Worm (Caenorhabditis elegans) whole organism, L4 larva: ENCODE measurements around the gene C45G9.11.

ENCODE experiments used
- D1046.2 ChIP-seq: fragments of 200-800 bp; sonication (Bioruptor generic); IDR thresholded peaks from 2 replicates; pipeline ENCODE4 v1.3.6; 2022; ENCODE audit warnings: missing genetic modification characterization, missing compliant biosample characterization
- F10B5.3 ChIP-seq: sonication (generic microtip); optimal IDR thresholded peaks from 2 replicates; lab custom pipeline; 2016; ENCODE audit warnings: mild to moderate bottlenecking, missing genetic modification characterization, missing compliant biosample characterization
- T20F7.1 ChIP-seq: fragments of 200-800 bp; sonication (Bioruptor generic); optimal IDR thresholded peaks from 2 replicates; lab custom pipeline; 2018; ENCODE audit warnings: mild to moderate bottlenecking, missing genetic modification characterization, missing compliant biosample characterization
- T26A8.4 ChIP-seq: fragments of 200-800 bp; sonication (Bioruptor generic); IDR thresholded peaks from 2 replicates; pipeline ENCODE4 v1.3.6; 2022; ENCODE audit warnings: missing genetic modification characterization, missing compliant biosample characterization
- ZK337.2 ChIP-seq: fragments of 200-800 bp; sonication (Bioruptor generic); IDR thresholded peaks from 2 replicates; pipeline ENCODE4 v1.3.6; 2022; ENCODE audit warnings: missing genetic modification reagents, missing genetic modification characterization, missing compliant biosample characterization
- arid-1 ChIP-seq: fragments of 200-800 bp; sonication (Bioruptor generic); conservative IDR thresholded peaks from 2 replicates; pipeline ENCODE4 v1.3.6; 2022; ENCODE audit warnings: missing genetic modification reagents, missing genetic modification characterization, missing compliant biosample characterization
- attf-4 ChIP-seq: sonication (generic microtip); optimal IDR thresholded peaks from 3 replicates; lab custom pipeline; 2017; ENCODE audit warnings: missing biosample characterization, missing genetic modification characterization
- ceh-44 ChIP-seq: fragments of 200-800 bp; sonication (Bioruptor generic); IDR thresholded peaks from 2 replicates; pipeline ENCODE4 v1.3.6; 2022; ENCODE audit warnings: missing genetic modification reagents, missing genetic modification characterization, missing compliant biosample characterization
- ceh-82 ChIP-seq: sonication (generic microtip); optimal IDR thresholded peaks from 2 replicates; lab custom pipeline; 2017; ENCODE audit warnings: missing biosample characterization, missing genetic modification characterization
- ces-1 ChIP-seq: fragments of 150-350 bp; sonication (generic microtip); optimal IDR thresholded peaks from 4 replicates; lab custom pipeline; 2014; ENCODE audit warnings: missing biosample characterization, missing genetic modification reagents, missing genetic modification characterization
- ctbp-1 ChIP-seq: fragments of 200-800 bp; sonication (Bioruptor generic); IDR thresholded peaks from 2 replicates; pipeline ENCODE4 v1.3.6; 2022; ENCODE audit warnings: missing genetic modification reagents, missing genetic modification characterization, missing compliant biosample characterization
- daf-12 ChIP-seq: fragments of 150-350 bp; optimal IDR thresholded peaks from 2 replicates; lab custom pipeline; 2014; ENCODE audit warnings: missing biosample characterization, missing genetic modification reagents, missing genetic modification characterization
- daf-8 ChIP-seq: fragments of 200-800 bp; sonication (Bioruptor generic); IDR thresholded peaks from 2 replicates; pipeline ENCODE4 v1.3.6; 2022; ENCODE audit warnings: missing genetic modification characterization, missing compliant biosample characterization
- dmd-6 ChIP-seq: fragments of 200-800 bp; sonication (Bioruptor generic); IDR thresholded peaks from 2 replicates; pipeline ENCODE4 v1.3.6; 2022; ENCODE audit warnings: missing genetic modification reagents, missing genetic modification characterization, missing compliant biosample characterization
- dmd-8 ChIP-seq: fragments of 200-800 bp; sonication (Bioruptor generic); IDR thresholded peaks from 2 replicates; pipeline ENCODE4 v1.3.6; 2022; ENCODE audit warnings: missing genetic modification characterization, missing compliant biosample characterization
- duxl-1 ChIP-seq: sonication (generic microtip); optimal IDR thresholded peaks from 2 replicates; lab custom pipeline; 2016; ENCODE audit warnings: mild to moderate bottlenecking, missing genetic modification characterization, moderate library complexity, missing compliant biosample characterization; ENCODE audit not compliant: poor library complexity
- egl-43 ChIP-seq: fragments of 200-800 bp; sonication (Bioruptor generic); IDR thresholded peaks from 2 replicates; pipeline ENCODE4 v1.3.6; 2022; ENCODE audit warnings: missing genetic modification reagents, missing genetic modification characterization, missing compliant biosample characterization
- fos-1 ChIP-seq: fragments of 150-350 bp; optimal IDR thresholded peaks from 2 replicates; lab custom pipeline; 2014; ENCODE audit warnings: missing biosample characterization, missing genetic modification characterization
- gei-8 ChIP-seq: fragments of 200-800 bp; sonication (Bioruptor generic); optimal IDR thresholded peaks from 2 replicates; lab custom pipeline; 2018; ENCODE audit warnings: mild to moderate bottlenecking, missing genetic modification characterization, missing compliant biosample characterization
- hif-1 ChIP-seq, 2 experiments: sonication (generic microtip); optimal IDR thresholded peaks; 2 replicates each; lab custom pipeline; 2016 to 2017; ENCODE audit warnings: missing compliant biosample characterization in 2 of 2, missing genetic modification characterization in 2 of 2, missing genetic modification reagents in 2 of 2, missing genotype in 2 of 2, mild to moderate bottlenecking in 1 of 2
- hlh-11 ChIP-seq: fragments of 200-800 bp; sonication (Bioruptor generic); optimal IDR thresholded peaks from 2 replicates; lab custom pipeline; 2018; ENCODE audit warnings: mild to moderate bottlenecking, missing genetic modification characterization, missing compliant biosample characterization
- hlh-30 ChIP-seq: sonication (generic microtip); optimal IDR thresholded peaks from 2 replicates; lab custom pipeline; 2017; ENCODE audit warnings: antibody characterized with exemption, mild to moderate bottlenecking, missing genetic modification characterization, missing compliant biosample characterization; ENCODE audit not compliant: insufficient read depth
- jun-1 ChIP-seq: fragments of 150-350 bp; optimal IDR thresholded peaks from 2 replicates; lab custom pipeline; 2014; ENCODE audit warnings: missing biosample characterization, missing genetic modification reagents, missing genetic modification characterization
- lin-1 ChIP-seq: fragments of 200-800 bp; sonication (Bioruptor generic); IDR thresholded peaks from 2 replicates; pipeline ENCODE4 v1.3.6; 2022; ENCODE audit warnings: missing genetic modification reagents, missing genetic modification characterization, missing compliant biosample characterization
- lin-13 ChIP-seq: fragments of 150-350 bp; optimal IDR thresholded peaks from 2 replicates; lab custom pipeline; 2014; ENCODE audit warnings: missing biosample characterization, missing genetic modification reagents, missing genetic modification characterization
- lin-38 ChIP-seq: fragments of 200-800 bp; sonication (Bioruptor generic); IDR thresholded peaks from 2 replicates; pipeline ENCODE4 v1.3.6; 2022; ENCODE audit warnings: missing genetic modification reagents, missing genetic modification characterization, missing compliant biosample characterization
- lsy-2 ChIP-seq, 2 experiments: fragments of 150-350 bp in 1 of 2; sonication (generic microtip) in 1 of 2; optimal IDR thresholded peaks; 2 replicates each; lab custom pipeline; 2014 to 2017; ENCODE audit warnings: missing biosample characterization in 2 of 2, missing genetic modification characterization in 2 of 2
- madf-5 ChIP-seq, 2 experiments: fragments of 200-800 bp; sonication (Bioruptor generic); IDR thresholded peaks; 2 replicates each; pipeline ENCODE4 v1.3.6; 2022; ENCODE audit warnings: missing compliant biosample characterization in 2 of 2, missing genetic modification characterization in 2 of 2
- madf-9 ChIP-seq: fragments of 200-800 bp; sonication (Bioruptor generic); conservative IDR thresholded peaks from 2 replicates; pipeline ENCODE4 v1.3.6; 2022; ENCODE audit warnings: missing genetic modification reagents, missing genetic modification characterization, missing compliant biosample characterization
- mes-2 ChIP-seq: sonication (generic microtip); optimal IDR thresholded peaks from 2 replicates; lab custom pipeline; 2016; ENCODE audit warnings: missing genotype, mild to moderate bottlenecking, missing genetic modification characterization, missing compliant biosample characterization; ENCODE audit not compliant: poor library complexity, severe bottlenecking
- nhr-237 ChIP-seq: sonication (generic microtip); optimal IDR thresholded peaks from 2 replicates; lab custom pipeline; 2017; ENCODE audit warnings: missing biosample characterization, missing genetic modification characterization
- nhr-25 ChIP-seq: sonication (generic microtip); optimal IDR thresholded peaks from 2 replicates; lab custom pipeline; 2017; ENCODE audit warnings: missing genetic modification characterization, mild to moderate bottlenecking, missing compliant biosample characterization, antibody characterized with exemption, moderate library complexity, borderline replicate concordance; ENCODE audit not compliant: insufficient read depth
- nhr-42 ChIP-seq: fragments of 200-800 bp; sonication (Bioruptor generic); IDR thresholded peaks from 2 replicates; pipeline ENCODE4 v1.3.6; 2022; ENCODE audit warnings: missing genetic modification characterization, missing compliant biosample characterization
- nhr-6 ChIP-seq: fragments of 150-350 bp; optimal IDR thresholded peaks from 2 replicates; lab custom pipeline; 2014; ENCODE audit warnings: missing biosample characterization, missing genetic modification characterization
- nhr-77 ChIP-seq: fragments of 150-350 bp; optimal IDR thresholded peaks from 2 replicates; lab custom pipeline; 2014; ENCODE audit warnings: missing biosample characterization, missing genetic modification characterization
- pha-4 ChIP-seq, 2 experiments: fragments of 150-350 bp in 1 of 2; fragments of 200-800 bp in 1 of 2; sonication (Bioruptor generic) in 1 of 2; IDR thresholded peaks in 1 of 2; optimal IDR thresholded peaks in 1 of 2; 2 replicates each; pipeline versions ENCODE4 v1.3.6 to Lab custom; 2014 to 2022; ENCODE audit warnings: missing genetic modification characterization in 2 of 2, missing genetic modification reagents in 2 of 2, missing biosample characterization in 1 of 2, missing compliant biosample characterization in 1 of 2
- php-3 ChIP-seq: fragments of 200-800 bp; sonication (Bioruptor generic); IDR thresholded peaks from 2 replicates; pipeline ENCODE4 v1.3.6; 2022; ENCODE audit warnings: missing genetic modification reagents, missing genetic modification characterization, missing compliant biosample characterization
- rbr-2 ChIP-seq: sonication (generic microtip); optimal IDR thresholded peaks from 2 replicates; lab custom pipeline; 2016; ENCODE audit warnings: missing genotype, missing genetic modification characterization, missing compliant biosample characterization
- saeg-2 ChIP-seq: fragments of 200-800 bp; sonication (Bioruptor generic); IDR thresholded peaks from 2 replicates; pipeline ENCODE4 v1.3.6; 2022; ENCODE audit warnings: missing genetic modification reagents, missing genetic modification characterization, missing compliant biosample characterization
- sdz-12 ChIP-seq: fragments of 200-800 bp; sonication (Bioruptor generic); optimal IDR thresholded peaks from 2 replicates; lab custom pipeline; 2018; ENCODE audit warnings: mild to moderate bottlenecking, missing genetic modification characterization, missing compliant biosample characterization
- spr-1 ChIP-seq: sonication (generic microtip); optimal IDR thresholded peaks from 2 replicates; lab custom pipeline; 2016; ENCODE audit warnings: mild to moderate bottlenecking, missing genetic modification characterization, missing compliant biosample characterization
- spr-3 ChIP-seq: fragments of 200-800 bp; sonication (Bioruptor generic); optimal IDR thresholded peaks from 2 replicates; lab custom pipeline; 2018; ENCODE audit warnings: mild to moderate bottlenecking, missing genetic modification characterization, missing compliant biosample characterization
- tag-97 ChIP-seq: fragments of 200-800 bp; sonication (Bioruptor generic); IDR thresholded peaks from 2 replicates; pipeline ENCODE4 v1.3.6; 2022; ENCODE audit warnings: missing genetic modification characterization, missing compliant biosample characterization
- tra-1 ChIP-seq: fragments of 200-800 bp; sonication (Bioruptor generic); IDR thresholded peaks from 2 replicates; pipeline ENCODE4 v1.3.6; 2022; ENCODE audit warnings: missing genetic modification reagents, missing genetic modification characterization, missing compliant biosample characterization
- unc-130 ChIP-seq: sonication (generic microtip); optimal IDR thresholded peaks from 2 replicates; lab custom pipeline; 2016; ENCODE audit warnings: missing genetic modification reagents, missing genetic modification characterization, missing compliant biosample characterization
- zag-1 ChIP-seq: fragments of 150-350 bp; optimal IDR thresholded peaks from 2 replicates; lab custom pipeline; 2014; ENCODE audit warnings: missing biosample characterization, missing genetic modification characterization
- zfp-2 ChIP-seq: sonication (generic microtip); optimal IDR thresholded peaks from 2 replicates; lab custom pipeline; 2016; ENCODE audit warnings: mild to moderate bottlenecking, missing genetic modification characterization, missing compliant biosample characterization
- zfp-3 ChIP-seq: fragments of 200-800 bp; sonication (Bioruptor generic); conservative IDR thresholded peaks from 2 replicates; pipeline ENCODE4 v1.3.6; 2022; ENCODE audit warnings: missing genetic modification reagents, missing genetic modification characterization, missing compliant biosample characterization
- ztf-11 ChIP-seq: fragments of 150-350 bp; optimal IDR thresholded peaks from 2 replicates; lab custom pipeline; 2014; ENCODE audit warnings: missing biosample characterization, missing genetic modification characterization
- ztf-7 ChIP-seq: fragments of 150-350 bp; optimal IDR thresholded peaks from 2 replicates; lab custom pipeline; 2014; ENCODE audit warnings: missing biosample characterization, missing genetic modification characterization

The C45G9.11 gene

ce11 chrIII:5068675-5069233, at the start of gene C45G9.11, which contains the start of gene C45G9.2:
C45G9.11 (minus strand) TSS chrIII:5068725.
C45G9.2 (plus strand) TSS chrIII:5069066.
- TF ChIP-seq lsy-2 (tag; optimal IDR thresholded peaks at IDR 0.05; lab: Kevin White, UChicago) (no peak), lin-13 (GFP tag; lab: Kevin White, UChicago) (peak; percentile 18), T26A8.4 (GFP tag; lab: Robert Waterston, UW) (no peak), daf-8 (no peak), hlh-11 (tag; lab: Kevin White, UChicago) (no peak), spr-1 (no peak), saeg-2 (GFP tag; lab: Robert Waterston, UW) (no peak), lin-38 (GFP tag; lab: Robert Waterston, UW) (no peak), rbr-2 (tag; lab: Kevin White, UChicago) (peak; percentile 49), zag-1 (tag; lab: Kevin White, UChicago) (no peak), gei-8 (GFP tag; lab: Kevin White, UChicago) (no peak), hlh-30 (no peak), ztf-7 (tag; lab: Kevin White, UChicago) (peak; percentile 24), T20F7.1 (peak; percentile 44), spr-3 (no peak), D1046.2 (GFP tag; lab: Robert Waterston, UW) (no peak), lin-1 (GFP tag; lab: Robert Waterston, UW) (no peak), unc-130 (GFP tag; lab: Kevin White, UChicago) (peak; percentile 78), daf-12 (tag; lab: Kevin White, UChicago) (no peak), ZK337.2 (peak; percentile 89), nhr-77 (no peak), ctbp-1 (GFP tag; lab: Robert Waterston, UW) (0 out of 2 replicates have a peak, but pooled peaks have one; percentile 12), arid-1 (no peak), zfp-2 (tag; lab: Kevin White, UChicago) (no peak), ceh-44 (GFP tag; lab: Robert Waterston, UW) (peak; percentile 70; the same call in 1 of the 2 replicates), ceh-82 (tag; lab: Kevin White, UChicago) (no peak), tag-97 (no peak), fos-1 (tag; lab: Kevin White, UChicago) (no peak), dmd-8 (GFP tag; lab: Robert Waterston, UW) (no peak), jun-1 (tag; lab: Kevin White, UChicago) (no peak), madf-5 (GFP tag; IDR thresholded peaks at IDR 0.05; lab: Robert Waterston, UW) (no peak), nhr-25 (tag; lab: Kevin White, UChicago) (no peak), dmd-6 (GFP tag; lab: Robert Waterston, UW) (peak; percentile 54; the same call in 1 of the 2 replicates), nhr-6 (tag; lab: Kevin White, UChicago) (peak; percentile 46), zfp-3 (GFP tag; lab: Robert Waterston, UW) (0 out of 2 replicates have a peak, but pooled peaks have one; percentile 13), ces-1 (GFP tag; lab: Kevin White, UChicago) (no peak), F10B5.3 (tag; lab: Kevin White, UChicago) (no peak), madf-9 (GFP tag; lab: Robert Waterston, UW) (no peak; the same call in 1 of the 2 replicates), pha-4 (GFP tag; IDR thresholded peaks at IDR 0.05; lab: Robert Waterston, UW) (no peak), pha-4 (tag; optimal IDR thresholded peaks at IDR 0.05; lab: Kevin White, UChicago) (no peak), ztf-11 (tag; lab: Kevin White, UChicago) (no peak), nhr-42 (GFP tag; lab: Robert Waterston, UW) (no peak), attf-4 (tag; lab: Kevin White, UChicago) (no peak), hif-1 (tag; optimal IDR thresholded peaks at IDR 0.05; lab: Kevin White, UChicago) (peak in 1 of 2 experiments; percentile 84), mes-2 (tag; lab: Kevin White, UChicago) (peak; percentile 99), nhr-237 (tag; lab: Kevin White, UChicago) (no peak), php-3 (no peak), tra-1 (GFP tag; lab: Robert Waterston, UW) (no peak), sdz-12 (no peak), duxl-1 (tag; lab: Kevin White, UChicago) (peak; percentile 35), egl-43 (GFP tag; lab: Robert Waterston, UW) (no peak)
